Worm (Caenorhabditis elegans) whole organism, young adult: Measurements from ENCODE around the gene Y82E9BR.14.

Experiments
- F52B5.7 ChIP-seq: sonication (generic microtip); optimal IDR thresholded peaks from 2 replicates; lab custom pipeline; 2016; ENCODE audit warnings: mild to moderate bottlenecking, missing genetic modification characterization, missing compliant biosample characterization
- attf-3 ChIP-seq: fragments of 200-800 bp; sonication (Bioruptor generic); conservative IDR thresholded peaks from 2 replicates; pipeline ENCODE4 v1.3.6; 2022; ENCODE audit warnings: missing genetic modification reagents, missing genetic modification characterization, missing compliant biosample characterization
- attf-5 ChIP-seq: fragments of 200-800 bp; sonication (Bioruptor generic); optimal IDR thresholded peaks from 2 replicates; lab custom pipeline; 2018; ENCODE audit warnings: mild to moderate bottlenecking, missing genetic modification characterization, missing compliant biosample characterization
- bed-1 ChIP-seq: fragments of 200-800 bp; sonication (Bioruptor generic); IDR thresholded peaks from 2 replicates; pipeline ENCODE4 v1.3.6; 2022; ENCODE audit warnings: missing genetic modification reagents, missing genetic modification characterization, missing compliant biosample characterization
- bed-2 ChIP-seq: fragments of 200-800 bp; sonication (Bioruptor generic); IDR thresholded peaks from 2 replicates; pipeline ENCODE4 v1.3.6; 2022; ENCODE audit warnings: missing genetic modification reagents, missing genetic modification characterization, missing compliant biosample characterization
- dpl-1 ChIP-seq: fragments of 150-350 bp; optimal IDR thresholded peaks from 2 replicates; lab custom pipeline; 2014; ENCODE audit warnings: missing biosample characterization, missing genetic modification reagents, missing genetic modification characterization
- gei-17 ChIP-seq: fragments of 200-800 bp; sonication (Bioruptor generic); optimal IDR thresholded peaks from 2 replicates; lab custom pipeline; 2018; ENCODE audit warnings: mild to moderate bottlenecking, missing genetic modification characterization, missing compliant biosample characterization
- lin-54 ChIP-seq: fragments of 200-800 bp; sonication (Bioruptor generic); optimal IDR thresholded peaks from 2 replicates; lab custom pipeline; 2018; ENCODE audit warnings: mild to moderate bottlenecking, missing genetic modification characterization, missing compliant biosample characterization
- nfya-1 ChIP-seq: sonication (generic microtip); optimal IDR thresholded peaks from 2 replicates; lab custom pipeline; 2017; ENCODE audit warnings: antibody characterized with exemption, missing compliant biosample characterization, missing genetic modification characterization, borderline replicate concordance; ENCODE audit not compliant: insufficient read depth
- nhr-179 ChIP-seq: sonication (generic microtip); optimal IDR thresholded peaks from 2 replicates; lab custom pipeline; 2016; ENCODE audit warnings: mild to moderate bottlenecking, missing genetic modification characterization, missing compliant biosample characterization
- nhr-80 ChIP-seq: sonication (generic microtip); optimal IDR thresholded peaks from 2 replicates; lab custom pipeline; 2016; ENCODE audit warnings: missing genetic modification characterization, missing compliant biosample characterization
- pha-4 ChIP-seq: fragments of 150-350 bp; sonication (generic microtip); optimal IDR thresholded peaks from 2 replicates; lab custom pipeline; 2014; ENCODE audit warnings: missing biosample characterization, missing genetic modification reagents, missing genetic modification characterization

ce11 chrIII:1388274-1389058 lies 25.4 kb downstream of the Y82E9BR.14 start, which contains the start of gene pals-20:
- TF ChIP-seq pha-4 (tag; lab: Kevin White, UChicago) (no peak), nhr-80 (tag; lab: Kevin White, UChicago) (peak; percentile 48), lin-54 (GFP tag; lab: Kevin White, UChicago) (no peak), gei-17 (no peak), F52B5.7 (no peak), bed-2 (no peak), bed-1 (GFP tag; lab: Robert Waterston, UW) (no peak), attf-3 (GFP tag; lab: Robert Waterston, UW) (no peak), nhr-179 (tag; lab: Kevin White, UChicago) (no peak), dpl-1 (GFP tag; lab: Kevin White, UChicago) (no peak), attf-5 (GFP tag; lab: Kevin White, UChicago) (no peak), nfya-1 (tag; lab: Kevin White, UChicago) (no peak)
